Worm (Caenorhabditis elegans) whole organism, L2 larva: ENCODE measurements around the gene F01D4.8.

ENCODE experiments used
- ceh-82 ChIP-seq: fragments of 150-350 bp; optimal IDR thresholded peaks from 2 replicates; lab custom pipeline; 2014; ENCODE audit warnings: missing biosample characterization, missing genetic modification characterization
- crh-2 ChIP-seq: sonication (generic microtip); optimal IDR thresholded peaks from 2 replicates; lab custom pipeline; 2017; ENCODE audit warnings: missing biosample characterization, missing genetic modification characterization
- elt-1 ChIP-seq: fragments of 150-350 bp; optimal IDR thresholded peaks from 2 replicates; lab custom pipeline; 2014; ENCODE audit warnings: missing biosample characterization, missing genetic modification characterization
- fos-1 ChIP-seq: fragments of 150-350 bp; optimal IDR thresholded peaks from 2 replicates; lab custom pipeline; 2014; ENCODE audit warnings: missing biosample characterization, missing genetic modification characterization
- lin-39 ChIP-seq: fragments of 150-350 bp; optimal IDR thresholded peaks from 2 replicates; lab custom pipeline; 2014; ENCODE audit warnings: missing biosample characterization, missing genetic modification reagents, missing genetic modification characterization
- mab-5 ChIP-seq: fragments of 150-350 bp; optimal IDR thresholded peaks from 2 replicates; lab custom pipeline; 2014; ENCODE audit warnings: missing biosample characterization, missing genetic modification characterization
- nhr-237 ChIP-seq: fragments of 150-350 bp; optimal IDR thresholded peaks from 2 replicates; lab custom pipeline; 2014; ENCODE audit warnings: missing biosample characterization, missing genetic modification characterization
- nhr-25 ChIP-seq: fragments of 150-350 bp; sonication (generic microtip); optimal IDR thresholded peaks from 3 replicates; lab custom pipeline; 2014; ENCODE audit warnings: missing biosample characterization, missing genetic modification characterization
- nhr-77 ChIP-seq: fragments of 150-350 bp; optimal IDR thresholded peaks from 2 replicates; lab custom pipeline; 2014; ENCODE audit warnings: missing biosample characterization, missing genetic modification characterization
- sem-4 ChIP-seq: fragments of 150-350 bp; optimal IDR thresholded peaks from 2 replicates; lab custom pipeline; 2014; ENCODE audit warnings: missing biosample characterization, missing genetic modification reagents, missing genetic modification characterization
- skn-1 ChIP-seq: sonication (generic microtip); optimal IDR thresholded peaks from 2 replicates; lab custom pipeline; 2017; ENCODE audit warnings: missing biosample characterization, missing genetic modification characterization
- snpc-4 ChIP-seq: fragments of 150-350 bp; optimal IDR thresholded peaks from 2 replicates; lab custom pipeline; 2014; ENCODE audit warnings: missing biosample characterization, missing genetic modification characterization
- unc-39 ChIP-seq: fragments of 150-350 bp; optimal IDR thresholded peaks from 2 replicates; lab custom pipeline; 2014; ENCODE audit warnings: missing biosample characterization, missing genetic modification characterization
- unc-62 ChIP-seq: fragments of 150-350 bp; optimal IDR thresholded peaks from 2 replicates; lab custom pipeline; 2014; ENCODE audit warnings: missing biosample characterization, missing genetic modification reagents, missing genetic modification characterization

DNA sequence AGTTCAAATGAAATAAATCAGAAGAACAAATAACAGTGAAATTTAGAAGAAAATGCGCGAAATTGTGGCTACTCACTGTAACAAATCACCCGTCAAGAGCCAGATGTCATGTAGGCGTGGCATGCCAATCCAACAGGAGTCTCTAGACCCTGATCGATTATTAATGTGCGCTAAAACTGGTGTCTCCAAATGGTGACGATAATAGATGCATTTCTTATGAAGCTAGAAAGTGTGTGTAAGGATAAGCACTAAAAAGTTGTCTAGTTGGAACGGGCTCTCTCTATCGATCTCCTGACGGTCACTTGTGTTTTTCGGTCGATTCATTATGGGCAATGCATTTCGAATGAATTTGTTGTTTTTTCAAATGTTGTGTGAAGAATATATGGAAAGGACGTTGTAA lies 8.9 kb upstream of the F01D4.8 start, which contains the start of gene mec-3:
- TF ChIP-seq fos-1 (tag; lab: Kevin White, UChicago) (no peak), unc-62 (no peak), unc-39 (no peak), nhr-25 (tag; lab: Kevin White, UChicago) (no peak), snpc-4 (tag; lab: Kevin White, UChicago) (no peak), sem-4 (tag; lab: Kevin White, UChicago) (no peak), lin-39 (tag; lab: Kevin White, UChicago) (no peak), nhr-237 (tag; lab: Kevin White, UChicago) (no peak), elt-1 (tag; lab: Kevin White, UChicago) (no peak), ceh-82 (tag; lab: Kevin White, UChicago) (no peak), mab-5 (tag; lab: Kevin White, UChicago) (no peak), skn-1 (tag; lab: Kevin White, UChicago) (no peak), crh-2 (no peak), nhr-77 (tag; lab: Kevin White, UChicago) (no peak)
